Worm (Caenorhabditis elegans): Measurements from ENCODE around the gene ser-2.

DNA sequence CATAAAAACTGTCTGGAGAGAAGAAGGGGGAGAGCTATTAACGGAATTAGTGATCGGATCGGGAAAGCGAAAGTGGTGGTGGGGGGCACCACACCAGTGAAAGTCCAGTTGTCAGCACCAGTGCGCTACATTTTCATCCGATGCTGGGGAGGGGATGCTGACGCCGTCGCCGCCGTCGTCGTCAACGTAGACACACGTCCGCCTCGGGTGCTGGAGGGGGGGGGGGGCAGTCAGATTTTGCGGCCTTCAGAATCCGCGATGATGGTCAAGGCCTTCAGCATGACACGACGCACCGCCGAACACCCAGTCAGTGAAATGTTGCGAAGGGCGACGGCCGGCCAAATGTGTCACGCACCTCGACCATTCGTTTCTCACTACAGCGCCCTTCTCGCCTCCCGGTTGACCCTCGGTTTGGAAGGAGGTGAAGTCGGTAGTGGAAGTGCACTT is 7.6 kb upstream of the ser-2 start:
- TF ChIP-seq zag-1 (tag; optimal IDR thresholded peaks at IDR 0.05) (no peak), pag-3 (tag; optimal IDR thresholded peaks at IDR 0.05; ENCODE audit: borderline replicate concordance, insufficient read depth) (no peak)

All from whole organism, L1 larva.